Fruit fly (Drosophila melanogaster): ENCODE measurements around the gene CG3638.

- TF ChIP-seq Pif1B (GFP tag; optimal IDR thresholded peaks at IDR 0.05), result no peak
- no peak for TF ChIP-seq CG13204 (GFP tag; optimal IDR thresholded peaks at IDR 0.05)
Observed at dm6 chrX:1264547-1264946, 28.1 kb upstream of the CG3638 start.
